Fruit fly (Drosophila melanogaster) S2 (cell line): ENCODE measurements around the gene CG14313.

Experiments
- CG8478 ChIP-seq: fragments of >200 bp; optimal IDR thresholded peaks from 2 replicates; lab custom pipeline; 2018
- CTCF ChIP-seq, 2 experiments: fragments of >200 bp; optimal IDR thresholded peaks; 2 replicates each; lab custom pipeline; 2018

Gene CG14313

DNA sequence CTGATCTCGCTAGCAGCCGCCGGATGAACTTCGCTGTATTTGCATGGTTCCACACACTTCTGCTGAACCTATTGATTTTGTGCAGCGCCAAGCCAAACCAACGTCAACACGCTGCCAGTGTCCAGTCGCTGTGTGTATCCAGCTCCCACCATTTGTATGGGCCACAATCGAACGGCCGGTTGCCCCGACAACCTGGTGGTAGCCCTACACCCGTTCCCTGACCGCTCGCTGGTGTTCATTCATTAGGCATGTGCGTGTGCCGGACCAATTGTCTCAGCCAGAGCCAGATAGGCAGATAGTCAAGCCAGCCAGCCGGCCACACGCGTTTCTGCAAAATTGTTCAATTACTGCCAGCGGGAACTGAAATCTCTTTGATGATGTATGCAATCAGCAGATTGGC, at the start of gene CG14313:
TSS of gene CG14313 (minus strand) at position 101 of the 400 bp plus-strand sequence.
- TF ChIP-seq CTCF (optimal IDR thresholded peaks at IDR 0.05; lab: Kevin White, UChicago): no peak
- TF ChIP-seq CG8478 (lab: Kevin White, UChicago): no peak

DNA sequence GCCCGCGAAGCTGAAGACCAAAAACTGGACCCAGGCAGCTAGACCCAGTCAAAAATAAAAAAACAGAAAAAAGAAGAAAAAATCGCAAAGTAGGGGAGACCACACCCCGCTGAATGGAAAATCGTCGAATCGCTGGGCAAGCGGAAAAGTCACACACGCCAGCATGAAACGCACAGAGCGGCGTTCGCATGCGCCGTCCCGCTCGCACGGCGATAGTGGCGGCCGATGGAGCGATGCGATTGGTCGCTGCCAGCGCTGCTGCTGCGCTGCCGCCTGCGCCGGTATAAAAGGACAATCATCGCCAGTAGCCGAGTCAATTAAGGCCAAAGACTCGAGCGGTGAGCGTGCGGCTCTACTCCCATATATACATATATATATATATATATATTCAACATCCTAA, 44.1 kb upstream of the CG14313 start, which contains the start of gene repo:
TSS of gene repo (plus strand) at position 314 of the 400 bp plus-strand sequence.
- TF ChIP-seq CTCF (optimal IDR thresholded peaks at IDR 0.05; lab: Kevin White, UChicago): no peak
- TF ChIP-seq CG8478 (lab: Kevin White, UChicago): no peak

DNA sequence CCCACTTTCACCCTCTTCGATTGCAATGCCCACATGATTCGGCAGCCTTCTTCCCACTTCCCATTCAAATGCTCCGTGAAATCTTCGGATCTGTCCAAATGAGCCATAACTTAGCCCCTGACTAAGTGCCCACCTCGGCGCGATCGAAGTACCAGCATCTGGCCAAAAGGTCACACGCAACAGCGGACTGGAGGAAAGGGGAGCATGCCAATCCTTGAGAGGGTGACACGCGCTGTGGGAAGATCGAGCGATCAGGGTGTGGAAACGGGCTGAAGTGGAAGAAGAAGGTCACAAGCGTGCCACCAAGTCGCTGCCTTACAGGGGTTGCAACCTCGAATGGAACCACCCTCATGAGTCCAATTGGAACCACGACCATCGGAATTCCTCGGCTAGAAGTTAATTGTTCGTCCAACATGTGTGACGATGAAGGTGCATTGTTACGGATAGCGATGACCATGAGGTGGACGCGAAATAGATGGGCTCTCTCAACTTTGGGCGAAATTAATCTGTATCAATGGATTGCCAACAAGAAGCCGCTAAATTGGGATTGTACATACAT, 43.0 kb upstream of the CG14313 start:
- TF ChIP-seq CG8478 (lab: Kevin White, UChicago): no peak
- no peak for TF ChIP-seq CTCF (optimal IDR thresholded peaks at IDR 0.05; lab: Kevin White, UChicago)

DNA sequence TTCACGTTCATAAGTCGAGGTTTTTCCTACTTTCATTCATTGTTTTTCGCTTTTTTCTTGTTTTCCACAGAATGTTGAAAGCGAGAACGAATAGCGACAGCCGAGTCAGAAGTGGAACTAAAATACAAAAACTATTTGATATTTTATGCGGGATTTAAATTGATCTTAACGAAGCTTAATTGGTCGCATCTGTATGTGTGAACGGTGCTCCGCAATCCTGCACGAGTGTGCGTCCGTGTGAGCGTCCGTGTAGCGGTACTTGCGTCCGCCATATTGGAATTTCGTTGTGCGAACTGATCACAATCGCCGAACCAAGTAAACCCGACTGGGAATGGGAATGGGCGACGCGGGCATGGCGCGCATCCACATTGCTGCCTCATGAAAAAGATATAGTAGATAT, 40.4 kb upstream of the CG14313 start:
- TF ChIP-seq CTCF (optimal IDR thresholded peaks at IDR 0.05; lab: Kevin White, UChicago): no peak
- TF ChIP-seq CG8478 (lab: Kevin White, UChicago): no peak

DNA sequence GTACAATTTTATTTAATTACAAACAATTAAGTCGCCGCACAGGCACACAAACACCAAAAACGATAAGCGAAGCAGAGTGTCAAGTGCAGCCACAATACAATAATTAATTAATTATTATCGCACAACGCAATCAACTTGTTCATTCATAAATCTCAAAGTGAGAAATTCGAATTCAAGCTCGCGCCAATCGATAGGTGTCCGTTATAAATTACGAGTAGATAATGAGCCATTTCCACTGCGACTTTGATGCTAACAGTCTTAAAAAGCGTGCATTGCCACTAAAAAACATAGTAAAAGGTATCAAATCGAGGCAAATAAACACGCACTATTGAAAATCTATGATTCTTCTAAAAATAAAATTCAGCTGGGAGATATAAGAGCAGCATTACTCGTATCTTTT, 38.5 kb upstream of the CG14313 start:
- TF ChIP-seq CTCF (optimal IDR thresholded peaks at IDR 0.05; lab: Kevin White, UChicago) (no peak), CG8478 (lab: Kevin White, UChicago) (no peak)

DNA sequence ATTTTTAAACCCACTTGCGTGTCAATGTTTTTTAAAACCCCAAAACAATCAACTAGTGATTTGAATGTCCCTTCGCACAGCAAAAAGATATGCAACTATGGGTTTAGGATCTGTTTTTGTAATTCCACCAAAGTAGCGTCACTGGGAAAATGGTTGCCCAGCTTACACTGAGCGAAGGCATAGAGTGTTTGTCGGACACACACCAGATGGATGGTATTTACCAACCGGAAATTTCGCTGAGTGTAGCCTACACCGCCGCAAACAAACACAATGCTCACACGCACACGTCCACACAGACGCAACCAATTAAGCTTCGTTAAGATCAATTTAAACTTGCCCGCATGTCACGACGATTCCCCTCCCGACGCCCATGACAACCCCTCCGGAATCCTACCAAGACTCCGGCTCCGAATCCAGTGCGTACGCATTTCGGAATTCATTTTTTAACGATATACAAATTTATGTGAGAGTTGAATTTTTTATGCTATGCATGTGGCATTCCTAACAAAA, 37.0 kb upstream of the CG14313 start:
- TF ChIP-seq CG8478 (lab: Kevin White, UChicago) (no peak), CTCF (optimal IDR thresholded peaks at IDR 0.05; lab: Kevin White, UChicago) (no peak)

DNA sequence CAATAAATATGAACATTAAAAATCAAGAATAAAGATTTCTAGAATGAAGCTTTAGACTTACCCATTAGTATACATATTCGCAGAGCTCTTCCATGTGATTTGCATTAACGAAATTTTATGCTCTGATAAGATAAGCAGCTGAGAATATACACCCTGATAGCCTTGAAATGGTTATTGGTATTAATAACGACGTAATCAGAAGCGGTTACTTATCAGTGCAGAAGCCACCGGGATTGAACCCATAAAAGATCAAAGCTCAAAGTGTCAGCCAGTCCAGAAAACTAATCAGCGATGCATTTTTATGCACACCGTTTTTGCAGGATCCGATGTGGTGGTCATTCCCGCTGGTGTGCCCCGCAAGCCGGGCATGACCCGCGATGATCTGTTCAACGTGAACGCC, 35.6 kb upstream of the CG14313 start:
- TF ChIP-seq CTCF (optimal IDR thresholded peaks at IDR 0.05; lab: Kevin White, UChicago): no peak
- no peak for TF ChIP-seq CG8478 (lab: Kevin White, UChicago)

DNA sequence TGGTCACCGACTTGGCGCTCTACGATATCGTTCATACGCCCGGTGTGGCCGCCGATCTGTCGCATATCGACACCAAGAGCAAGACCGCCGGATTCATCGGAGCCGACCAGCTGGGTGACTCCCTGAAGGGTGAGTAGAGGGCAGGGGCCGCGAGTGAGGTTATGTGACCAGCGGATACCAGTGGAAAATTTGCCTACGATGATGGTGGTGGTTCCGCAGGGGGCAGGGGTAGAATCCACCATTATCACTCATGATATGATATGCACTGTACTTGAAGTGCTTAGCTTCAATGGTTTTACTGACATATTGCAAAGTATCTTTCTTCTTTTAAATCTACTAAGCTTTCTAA, 35.0 kb upstream of the CG14313 start:
- TF ChIP-seq CTCF (optimal IDR thresholded peaks at IDR 0.05; lab: Kevin White, UChicago): no peak
- TF ChIP-seq CG8478 (lab: Kevin White, UChicago): no peak

DNA sequence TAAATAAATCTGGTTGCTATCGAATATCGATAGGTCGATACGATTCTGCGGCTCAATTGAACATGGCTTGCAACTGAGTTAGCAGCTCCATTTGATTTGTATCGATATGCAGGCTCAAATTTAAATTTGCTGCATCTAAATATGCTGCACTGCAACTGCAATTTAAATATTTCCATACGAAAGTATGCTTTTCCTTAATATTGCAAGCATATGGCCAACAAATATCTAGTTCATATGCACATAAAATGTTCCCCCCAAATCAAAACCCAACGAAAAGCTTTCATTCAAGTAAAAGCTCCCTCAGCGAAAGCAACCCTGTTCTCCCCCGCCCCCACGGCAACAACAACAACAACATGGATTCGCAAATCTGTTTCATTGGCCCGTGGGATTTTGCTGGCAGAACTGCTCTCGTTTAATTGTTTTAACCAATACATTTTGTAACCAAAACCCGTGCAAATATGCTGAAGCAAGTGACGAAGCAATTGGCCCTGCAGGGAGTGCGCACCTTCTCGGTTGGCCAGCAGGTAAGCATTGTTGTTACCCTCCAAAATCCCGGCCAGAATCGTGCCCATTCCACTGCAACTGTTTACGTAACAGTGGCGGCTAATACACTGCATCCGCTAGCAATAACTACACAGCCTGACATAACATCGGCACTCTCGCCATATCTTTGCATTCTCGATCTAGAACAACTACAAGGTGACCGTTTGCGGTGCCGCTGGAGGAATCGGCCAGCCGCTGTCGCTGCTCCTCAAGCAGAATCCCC, 34.5 kb upstream of the CG14313 start, which contains the start of the genes CG7168 and Mdh2:
TSS of gene CG7168 (minus strand) at position 40 of the 766 bp plus-strand sequence.
TSS of gene Mdh2 (plus strand) at position 354 of the 766 bp plus-strand sequence.
- no peak for TF ChIP-seq CTCF (optimal IDR thresholded peaks at IDR 0.05; lab: Kevin White, UChicago)
- TF ChIP-seq CG8478 (lab: Kevin White, UChicago): no peak

DNA sequence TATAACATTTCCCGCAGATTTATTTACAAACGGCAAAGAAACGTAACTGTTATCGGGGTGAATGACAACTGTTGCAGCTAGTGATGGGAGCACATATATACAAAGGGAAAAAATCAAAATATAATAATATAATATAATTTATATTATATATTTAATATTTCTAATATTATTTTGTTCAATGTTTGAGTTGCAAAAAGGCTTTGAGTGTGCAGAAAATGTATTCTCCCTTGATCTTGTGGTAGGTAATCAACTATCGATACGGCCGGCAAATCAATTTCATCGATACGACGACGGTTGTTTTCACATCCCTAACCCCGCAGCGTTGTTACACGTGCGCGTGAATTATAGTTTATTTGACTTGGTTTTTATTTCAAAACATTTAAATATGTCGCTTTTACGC, 31.7 kb upstream of the CG14313 start, which contains the start of the genes mTerf5 and Non3:
TSS of gene mTerf5 (minus strand) at position 249 of the 400 bp plus-strand sequence.
TSS of gene Non3 (plus strand) at position 289 of the 400 bp plus-strand sequence.
- TF ChIP-seq CG8478 (lab: Kevin White, UChicago) (no peak), CTCF (optimal IDR thresholded peaks at IDR 0.05; lab: Kevin White, UChicago) (no peak)

DNA sequence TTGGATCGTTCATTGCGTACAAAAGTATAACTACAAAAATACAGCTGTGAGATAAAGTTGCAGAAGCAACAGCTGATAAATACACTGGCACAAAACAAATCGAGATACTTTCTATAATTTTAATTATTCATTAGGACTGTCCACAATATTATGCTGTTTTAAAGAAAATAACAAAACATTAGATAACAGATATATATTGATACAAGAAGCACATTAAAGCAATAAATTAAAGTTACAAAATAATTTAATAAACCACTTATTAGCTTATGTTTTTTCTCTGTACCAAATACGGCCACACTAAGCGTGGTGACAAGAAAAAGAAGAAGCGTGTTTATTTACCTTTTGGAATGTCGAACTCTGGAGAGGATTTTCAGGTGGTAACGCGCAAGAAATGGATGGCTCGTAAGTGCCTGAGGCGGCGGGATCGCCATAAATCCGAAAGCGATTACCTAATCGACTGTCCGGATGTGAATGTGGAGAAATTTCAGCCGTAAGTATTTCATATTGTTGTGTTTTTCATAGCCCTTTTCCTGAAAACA, 28.5 kb upstream of the CG14313 start, which contains the start of the genes CG7988 and CG7183:
TSS of gene CG7988 (plus strand) at position 316 of the 539 bp plus-strand sequence.
TSS of gene CG7183 (minus strand) at position 489 of the 539 bp plus-strand sequence.
- no peak for TF ChIP-seq CTCF (optimal IDR thresholded peaks at IDR 0.05; lab: Kevin White, UChicago)

DNA sequence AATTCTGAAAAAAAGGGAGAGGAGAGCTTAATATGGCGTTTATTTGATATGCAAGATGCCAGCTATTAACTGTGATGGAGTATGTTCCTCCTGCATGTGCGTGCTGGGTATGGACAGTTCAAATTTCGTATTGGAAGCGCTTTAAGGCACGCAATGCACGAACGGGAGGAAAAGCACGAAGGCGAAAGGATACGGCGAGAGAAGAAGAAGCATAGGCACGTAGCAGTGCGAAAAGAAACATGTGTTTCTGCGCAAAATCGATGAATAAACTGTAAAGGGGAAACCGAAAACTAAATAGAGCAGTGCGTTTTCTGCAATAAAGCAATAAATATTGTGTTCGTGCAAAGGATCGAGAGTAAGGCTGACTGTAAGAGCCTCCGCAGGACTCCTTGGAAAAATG, 24.1 kb upstream of the CG14313 start, which contains the start of gene CG14314:
TSS of gene CG14314 (plus strand) at position 243 of the 400 bp plus-strand sequence.
- TF ChIP-seq CG8478 (lab: Kevin White, UChicago) (no peak), CTCF (optimal IDR thresholded peaks at IDR 0.05; lab: Kevin White, UChicago) (no peak)

DNA sequence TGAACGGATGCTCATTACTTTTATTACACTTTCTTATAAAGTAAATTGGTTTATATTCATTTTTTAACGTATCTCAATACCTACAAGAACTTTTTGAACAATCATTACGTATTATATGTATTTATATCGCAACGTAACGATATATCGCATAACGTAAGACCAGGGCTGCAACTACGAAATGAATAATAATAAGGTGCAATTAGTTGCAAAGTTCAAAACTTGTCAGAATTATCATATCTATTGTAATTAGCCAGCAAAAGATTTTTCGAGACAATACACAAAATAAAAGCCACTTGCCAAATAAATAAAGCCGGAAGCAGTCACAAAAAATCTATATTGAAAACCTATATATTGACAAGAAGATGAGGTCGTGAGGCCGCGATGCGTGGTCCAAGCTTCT, 23.5 kb upstream of the CG14313 start:
- TF ChIP-seq CTCF (optimal IDR thresholded peaks at IDR 0.05; lab: Kevin White, UChicago) (no peak), CG8478 (lab: Kevin White, UChicago) (no peak)

DNA sequence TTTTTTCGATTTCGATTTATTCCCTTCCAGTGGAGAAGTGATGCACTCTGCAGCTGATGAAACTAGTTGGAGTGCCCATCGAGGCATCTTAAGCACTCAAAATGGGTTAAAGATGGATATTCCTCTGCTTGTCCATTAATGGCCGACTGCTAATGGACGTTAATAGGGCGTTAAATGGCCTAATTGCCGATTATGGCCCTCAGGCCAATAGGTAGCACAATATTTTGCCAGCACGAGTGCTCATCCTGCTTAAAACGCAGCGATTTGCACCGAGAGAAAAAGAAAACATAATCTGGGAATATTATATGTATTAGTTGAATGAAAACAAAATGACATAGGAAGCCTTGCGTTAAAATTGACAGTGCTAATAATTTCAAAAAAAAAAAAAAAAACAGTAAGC, 16.7 kb upstream of the CG14313 start, which contains the start of gene CG44158:
TSS of gene CG44158 (plus strand) at position 301 of the 400 bp plus-strand sequence.
- no peak for TF ChIP-seq CG8478 (lab: Kevin White, UChicago)
- no peak for TF ChIP-seq CTCF (optimal IDR thresholded peaks at IDR 0.05; lab: Kevin White, UChicago)

DNA sequence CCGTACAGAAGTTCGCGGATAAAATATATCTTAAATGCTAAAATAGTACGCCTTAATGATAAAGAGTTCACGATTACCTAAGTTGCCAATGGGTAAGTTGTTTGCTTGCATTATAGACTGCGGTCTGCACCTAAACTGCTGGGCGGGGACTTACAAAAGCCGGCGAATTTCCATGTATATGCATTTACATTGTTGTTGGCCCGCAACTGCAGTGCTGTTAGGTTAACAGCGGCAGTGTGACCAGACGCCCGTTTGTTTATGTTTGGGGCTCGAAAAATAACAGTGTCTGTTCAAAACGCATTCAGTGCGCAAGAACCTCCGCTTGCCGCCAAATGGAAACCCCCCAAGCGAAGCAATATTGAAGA, 8.1 kb upstream of the CG14313 start:
- no peak for TF ChIP-seq CG8478 (lab: Kevin White, UChicago)
- TF ChIP-seq CTCF (optimal IDR thresholded peaks at IDR 0.05; lab: Kevin White, UChicago): no peak
